Fruit fly (Drosophila melanogaster): ENCODE measurements around the gene RpL30.

- TF ChIP-seq Blimp-1 (GFP tag; optimal IDR thresholded peaks at IDR 0.05) (no peak), net (GFP tag; optimal IDR thresholded peaks at IDR 0.05) (no peak), CG16779 (tag; optimal IDR thresholded peaks at IDR 0.05) (no peak), CG11762 (GFP tag; optimal IDR thresholded peaks at IDR 0.05; ENCODE audit: insufficient read depth) (no peak), Eip75B (GFP tag; optimal IDR thresholded peaks at IDR 0.05) (no peak), spab (GFP tag; optimal IDR thresholded peaks at IDR 0.05) (no peak), CG31627 (GFP tag; optimal IDR thresholded peaks at IDR 0.05) (no peak), CG32006 (GFP tag; optimal IDR thresholded peaks at IDR 0.05) (no peak), OdsH (GFP tag; optimal IDR thresholded peaks at IDR 0.05) (no peak), CG6163 (GFP tag; IDR thresholded peaks at IDR 0.05) (no peak), Smox (GFP tag; optimal IDR thresholded peaks at IDR 0.05) (no peak), CG3919 (GFP tag; optimal IDR thresholded peaks at IDR 0.05) (no peak), Met (GFP tag; optimal IDR thresholded peaks at IDR 0.05) (no peak)
These were observed 1.5 kb upstream of the RpL30 start, which contains the start of gene robl37BC for dm6 chr2L:19010566-19010965.
